Fruit fly (Drosophila melanogaster) whole organism, embryonic: ENCODE data around the gene CG31875.

Experiments
- Bgb ChIP-seq: fragments of 200-800 bp; sonication (Bioruptor generic); IDR thresholded peaks from 2 replicates; pipeline ENCODE4 v1.3.6; 2022; ENCODE audit warnings: missing biosample characterization, missing genetic modification characterization; ENCODE audit not compliant: partially characterized antibody
- CG10147 ChIP-seq: fragments of 200-800 bp; sonication (Bioruptor generic); optimal IDR thresholded peaks from 2 replicates; lab custom pipeline; 2019; ENCODE audit warnings: missing biosample characterization, mild to moderate bottlenecking, missing genetic modification characterization, moderate library complexity
- CG10274 ChIP-seq: fragments of 200-800 bp; sonication (Bioruptor generic); optimal IDR thresholded peaks from 3 replicates; lab custom pipeline; 2017; ENCODE audit warnings: missing biosample characterization, mild to moderate bottlenecking, missing genetic modification characterization
- CG10959 ChIP-seq: fragments of 200-800 bp; sonication (Bioruptor generic); IDR thresholded peaks from 2 replicates; pipeline ENCODE4 v1.3.6; 2022; ENCODE audit warnings: missing biosample characterization, missing genetic modification characterization
- CG11398 ChIP-seq: fragments of 200-800 bp; sonication (Bioruptor generic); optimal IDR thresholded peaks from 2 replicates; lab custom pipeline; 2016; ENCODE audit warnings: missing biosample characterization, missing genetic modification characterization
- CG14667 ChIP-seq: fragments of 200-800 bp; sonication (Bioruptor generic); IDR thresholded peaks from 2 replicates; pipeline ENCODE4 v1.3.6; 2022; ENCODE audit warnings: missing biosample characterization, missing genetic modification characterization
- CG1603 ChIP-seq: fragments of 200-800 bp; sonication (Bioruptor generic); optimal IDR thresholded peaks from 2 replicates; lab custom pipeline; 2019; ENCODE audit warnings: missing biosample characterization, mild to moderate bottlenecking, missing genetic modification characterization, moderate library complexity
- CG16779 ChIP-seq: fragments of 200-800 bp; sonication (Bioruptor generic); IDR thresholded peaks from 2 replicates; pipeline ENCODE4 v1.3.6; 2022; ENCODE audit warnings: missing biosample characterization, missing genetic modification characterization
- CG2678 ChIP-seq: fragments of 200-800 bp; sonication (Bioruptor generic); optimal IDR thresholded peaks from 3 replicates; lab custom pipeline; 2019; ENCODE audit warnings: missing biosample characterization, mild to moderate bottlenecking, missing genetic modification characterization, moderate library complexity
- CG2875 ChIP-seq: fragments of 200-800 bp; sonication (Bioruptor generic); optimal IDR thresholded peaks from 2 replicates; lab custom pipeline; 2017; ENCODE audit warnings: missing biosample characterization, mild to moderate bottlenecking, missing genetic modification characterization, missing genetic modification reagents
- CG3163 ChIP-seq: fragments of 200-800 bp; sonication (Bioruptor generic); optimal IDR thresholded peaks from 3 replicates; lab custom pipeline; 2016; ENCODE audit warnings: missing biosample characterization, missing genetic modification characterization
- CG3995 ChIP-seq: fragments of 200-800 bp; sonication (Bioruptor generic); optimal IDR thresholded peaks from 3 replicates; lab custom pipeline; 2016; ENCODE audit warnings: missing biosample characterization, missing genetic modification characterization
- CG6791 ChIP-seq: fragments of 200-800 bp; sonication (Bioruptor generic); IDR thresholded peaks from 3 replicates; pipeline ENCODE4 v1.3.6; 2022; ENCODE audit warnings: missing biosample characterization, missing genetic modification characterization; ENCODE audit not compliant: partially characterized antibody
- CG7745 ChIP-seq: fragments of 200-800 bp; sonication (Bioruptor generic); optimal IDR thresholded peaks from 2 replicates; lab custom pipeline; 2018; ENCODE audit warnings: missing biosample characterization, mild to moderate bottlenecking, missing genetic modification characterization, moderate library complexity
- CG8290 ChIP-seq, 3 experiments: fragments of 200-800 bp; sonication (Bioruptor generic); optimal IDR thresholded peaks; 2 replicates each; lab custom pipeline; 2016 to 2019; ENCODE audit warnings: missing biosample characterization in 3 of 3, missing genetic modification characterization in 3 of 3, mild to moderate bottlenecking in 2 of 3, moderate library complexity in 1 of 3
- CG9932 ChIP-seq: fragments of 200-800 bp; sonication (Bioruptor generic); IDR thresholded peaks from 2 replicates; pipeline ENCODE4 v1.3.6; 2022; ENCODE audit warnings: missing biosample characterization, missing genetic modification characterization
- CkIIα-i1 ChIP-seq: fragments of 200-800 bp; sonication (Bioruptor generic); IDR thresholded peaks from 2 replicates; pipeline ENCODE4 v1.3.6; 2022; ENCODE audit warnings: missing biosample characterization, missing genetic modification characterization
- Dp ChIP-seq: fragments of 200-800 bp; sonication (Bioruptor generic); optimal IDR thresholded peaks from 2 replicates; lab custom pipeline; 2018; ENCODE audit warnings: missing biosample characterization, mild to moderate bottlenecking, missing genetic modification characterization, moderate library complexity
- Dref ChIP-seq: fragments of 200-800 bp; sonication (Bioruptor generic); IDR thresholded peaks from 2 replicates; pipeline ENCODE4 v1.3.6; 2022; ENCODE audit warnings: missing biosample characterization, missing genetic modification characterization
- Drgx ChIP-seq: fragments of 200-800 bp; sonication (Bioruptor generic); IDR thresholded peaks from 2 replicates; pipeline ENCODE4 v1.3.6; 2022; ENCODE audit warnings: missing biosample characterization, missing genetic modification characterization
- Ets97D ChIP-seq: fragments of 200-800 bp; sonication (Bioruptor generic); optimal IDR thresholded peaks from 3 replicates; lab custom pipeline; 2016; ENCODE audit warnings: missing biosample characterization, missing genetic modification characterization
- H15 ChIP-seq: fragments of 200-800 bp; sonication (Bioruptor generic); IDR thresholded peaks from 3 replicates; pipeline ENCODE4 v1.3.6; 2022; ENCODE audit warnings: missing biosample characterization, missing genetic modification characterization
- Med ChIP-seq: fragments of 200-800 bp; sonication (Bioruptor generic); peaks from one replicate; lab custom pipeline; 2016; ENCODE audit warnings: missing biosample characterization, missing genetic modification characterization, mild to moderate bottlenecking, inconsistent platforms, moderate library complexity
- Scr ChIP-seq: fragments of 200-800 bp; sonication (Bioruptor generic); IDR thresholded peaks from 2 replicates; pipeline ENCODE4 v1.3.6; 2022; ENCODE audit warnings: missing biosample characterization, missing genetic modification characterization; ENCODE audit not compliant: partially characterized antibody
- Six4 ChIP-seq: fragments of 200-800 bp; sonication (Bioruptor generic); optimal IDR thresholded peaks from 2 replicates; lab custom pipeline; 2016; ENCODE audit warnings: missing biosample characterization, missing genetic modification characterization
- Sry-β ChIP-seq: fragments of 200-800 bp; sonication (Bioruptor generic); optimal IDR thresholded peaks from 2 replicates; lab custom pipeline; 2018; ENCODE audit warnings: missing biosample characterization, mild to moderate bottlenecking, missing genetic modification characterization, moderate library complexity
- YL-1 ChIP-seq: fragments of 200-800 bp; sonication (Bioruptor generic); optimal IDR thresholded peaks from 3 replicates; lab custom pipeline; 2017; ENCODE audit warnings: missing biosample characterization, mild to moderate bottlenecking, missing genetic modification characterization
- bbx ChIP-seq: fragments of 200-800 bp; sonication (Bioruptor generic); IDR thresholded peaks from 2 replicates; pipeline ENCODE4 v1.3.6; 2022; ENCODE audit warnings: missing biosample characterization, missing genetic modification characterization; ENCODE audit not compliant: partially characterized antibody
- caup ChIP-seq: fragments of 200-800 bp; sonication (Bioruptor generic); optimal IDR thresholded peaks from 3 replicates; lab custom pipeline; 2017; ENCODE audit warnings: missing biosample characterization, mild to moderate bottlenecking, missing genetic modification characterization, moderate library complexity; ENCODE audit not compliant: severe bottlenecking
- disco-r ChIP-seq: fragments of 200-800 bp; sonication (Bioruptor generic); optimal IDR thresholded peaks from 2 replicates; lab custom pipeline; 2016; ENCODE audit warnings: missing biosample characterization, missing genetic modification characterization
- fd102C ChIP-seq: fragments of 200-800 bp; sonication (Bioruptor generic); optimal IDR thresholded peaks from 2 replicates; lab custom pipeline; 2018; ENCODE audit warnings: missing biosample characterization, mild to moderate bottlenecking, missing genetic modification characterization, moderate library complexity
- ind ChIP-seq: fragments of 200-800 bp; sonication (Bioruptor generic); optimal IDR thresholded peaks from 3 replicates; lab custom pipeline; 2016; ENCODE audit warnings: missing biosample characterization, missing genetic modification characterization
- knrl ChIP-seq: fragments of 200-800 bp; sonication (Bioruptor generic); IDR thresholded peaks from 3 replicates; pipeline ENCODE4 v1.3.6; 2022; ENCODE audit warnings: missing biosample characterization, missing genetic modification characterization; ENCODE audit not compliant: partially characterized antibody
- nau ChIP-seq: fragments of 200-800 bp; sonication (Bioruptor generic); optimal IDR thresholded peaks from 3 replicates; lab custom pipeline; 2017; ENCODE audit warnings: missing biosample characterization, mild to moderate bottlenecking, missing genetic modification characterization, missing genetic modification reagents
- nerfin-2 ChIP-seq: fragments of 200-800 bp; sonication (Bioruptor generic); IDR thresholded peaks from 2 replicates; pipeline ENCODE4 v1.3.6; 2022; ENCODE audit warnings: missing biosample characterization, missing genetic modification characterization; ENCODE audit not compliant: partially characterized antibody
- sens ChIP-seq: fragments of 200-800 bp; sonication (Bioruptor generic); peaks from one replicate; lab custom pipeline; 2016; ENCODE audit warnings: missing biosample characterization, missing genetic modification characterization
- trem ChIP-seq: fragments of 200-800 bp; optimal IDR thresholded peaks from 3 replicates; lab custom pipeline; 2019; ENCODE audit warnings: missing biosample characterization, mild to moderate bottlenecking, missing genetic modification characterization, moderate library complexity
- unpg ChIP-seq: fragments of 200-800 bp; sonication (Bioruptor generic); optimal IDR thresholded peaks from 3 replicates; lab custom pipeline; 2018; ENCODE audit warnings: missing biosample characterization, mild to moderate bottlenecking, missing genetic modification characterization, moderate library complexity
- vvl ChIP-seq: fragments of 200-800 bp; sonication (Bioruptor generic); IDR thresholded peaks from 2 replicates; pipeline ENCODE4 v1.3.6; 2022; ENCODE audit warnings: missing biosample characterization, missing genetic modification characterization
- wdn ChIP-seq: fragments of 200-800 bp; sonication (Bioruptor generic); IDR thresholded peaks from 2 replicates; pipeline ENCODE4 v1.3.6; 2022; ENCODE audit warnings: missing biosample characterization, missing genetic modification characterization
- zen ChIP-seq: fragments of 200-800 bp; sonication (Bioruptor generic); optimal IDR thresholded peaks from 3 replicates; lab custom pipeline; 2018; ENCODE audit warnings: missing biosample characterization, mild to moderate bottlenecking, missing genetic modification characterization, moderate library complexity
- zen2 ChIP-seq: fragments of 200-800 bp; sonication (Bioruptor generic); IDR thresholded peaks from 3 replicates; pipeline ENCODE4 v1.3.6; 2022; ENCODE audit warnings: missing biosample characterization, missing genetic modification characterization; ENCODE audit not compliant: partially characterized antibody

The CG31875 gene

dm6 chr2L:10009293-10009695, 6.8 kb upstream of the CG31875 start, which contains the start of gene Trp1 (continued):
- TF ChIP-seq zen (tag; lab: Kevin White, UChicago) (no peak), CG3163 (GFP tag; lab: Kevin White, UChicago) (no peak), Dref (peak; percentile 88), zen2 (GFP tag; lab: Robert Waterston, UW) (peak; percentile 90; the same call in 2 of the 3 replicates), Sry-β (GFP tag; lab: Kevin White, UChicago) (no peak), CG3995 (GFP tag; lab: Kevin White, UChicago) (peak; percentile 12), YL-1 (peak; percentile 73), Bgb (peak; percentile 98), CG16779 (GFP tag; lab: Robert Waterston, UW) (no peak), Dp (GFP tag; lab: Kevin White, UChicago) (peak; percentile 36), caup (GFP tag; lab: Kevin White, UChicago) (no peak), Med (GFP tag; lab: Kevin White, UChicago) (peak; percentile 76), knrl (GFP tag; lab: Robert Waterston, UW) (peak; percentile 97), CG2875 (GFP tag; lab: Kevin White, UChicago) (no peak), fd102C (GFP tag; lab: Kevin White, UChicago) (no peak), bbx (GFP tag; lab: Robert Waterston, UW) (peak; percentile 98), Ets97D (GFP tag; lab: Kevin White, UChicago) (peak; percentile 39), Scr (GFP tag; lab: Robert Waterston, UW) (peak; percentile 94), sens (GFP tag; lab: Kevin White, UChicago) (peak; percentile 76), CG14667 (no peak), disco-r (no peak), H15 (GFP tag; lab: Robert Waterston, UW) (no peak), CG6791 (GFP tag; lab: Robert Waterston, UW) (peak; percentile 97), CG10274 (no peak), CkIIα-i1 (GFP tag; lab: Robert Waterston, UW) (no peak), CG1603 (peak; percentile 46), CG10147 (no peak), unpg (GFP tag; lab: Kevin White, UChicago) (no peak), trem (tag; lab: Kevin White, UChicago) (peak; percentile 49), CG9932 (GFP tag; lab: Robert Waterston, UW) (peak; percentile 47; the same call in 1 of the 2 replicates), Drgx (GFP tag; lab: Robert Waterston, UW) (peak; percentile 21; the same call in 1 of the 2 replicates), Six4 (no peak), vvl (GFP tag; lab: Robert Waterston, UW) (0 out of 2 replicates have a peak, but pooled peaks have one; percentile 21), ind (GFP tag; lab: Kevin White, UChicago) (no peak), nerfin-2 (GFP tag; lab: Robert Waterston, UW) (peak; percentile 88), CG2678 (tag; lab: Kevin White, UChicago) (no peak), nau (GFP tag; lab: Kevin White, UChicago) (no peak), CG11398 (GFP tag; lab: Kevin White, UChicago) (no peak), CG10959 (GFP tag; lab: Robert Waterston, UW) (no peak), wdn (GFP tag; lab: Robert Waterston, UW) (no peak), CG7745 (tag; lab: Kevin White, UChicago) (no peak), CG8290 (GFP tag; optimal IDR thresholded peaks at IDR 0.05; lab: Kevin White, UChicago) (no peak), CG8290 (tag; optimal IDR thresholded peaks at IDR 0.05; lab: Kevin White, UChicago) (peak in 1 of 2 experiments; percentile 33)
